Worm (Caenorhabditis elegans) whole organism, late embryonic: ENCODE results near the gene F37C4.8.

Experiments used
- C08G9.2 ChIP-seq: sonication (generic microtip); optimal IDR thresholded peaks from 2 replicates; lab custom pipeline; 2016; ENCODE audit warnings: mild to moderate bottlenecking, missing genetic modification characterization, moderate library complexity, missing compliant biosample characterization
- F13H6.1 ChIP-seq: sonication (generic microtip); optimal IDR thresholded peaks from 2 replicates; lab custom pipeline; 2016; ENCODE audit warnings: missing genetic modification characterization, missing compliant biosample characterization
- Y22D7AL.16 ChIP-seq: sonication (generic microtip); optimal IDR thresholded peaks from 2 replicates; lab custom pipeline; 2016; ENCODE audit warnings: missing genetic modification characterization, missing compliant biosample characterization
- ama-1 ChIP-seq: fragments of 150-350 bp; optimal IDR thresholded peaks from 2 replicates; lab custom pipeline; 2014
- ceh-18 ChIP-seq: sonication (generic microtip); optimal IDR thresholded peaks from 2 replicates; lab custom pipeline; 2016; ENCODE audit warnings: missing genetic modification characterization, missing compliant biosample characterization
- ceh-30 ChIP-seq: fragments of 150-350 bp; optimal IDR thresholded peaks from 2 replicates; lab custom pipeline; 2014; ENCODE audit warnings: missing biosample characterization, missing genetic modification characterization
- ceh-31 ChIP-seq: sonication (generic microtip); optimal IDR thresholded peaks from 2 replicates; lab custom pipeline; 2016; ENCODE audit warnings: missing genetic modification characterization, missing compliant biosample characterization
- ceh-34 ChIP-seq: sonication (generic microtip); optimal IDR thresholded peaks from 2 replicates; lab custom pipeline; 2016; ENCODE audit warnings: mild to moderate bottlenecking, missing genetic modification characterization, missing compliant biosample characterization
- ceh-9 ChIP-seq: sonication (generic microtip); optimal IDR thresholded peaks from 2 replicates; lab custom pipeline; 2016; ENCODE audit warnings: mild to moderate bottlenecking, missing genetic modification characterization, inconsistent platforms, missing compliant biosample characterization
- dmd-4 ChIP-seq: sonication (generic microtip); optimal IDR thresholded peaks from 2 replicates; lab custom pipeline; 2016; ENCODE audit warnings: borderline replicate concordance, missing genetic modification characterization, missing compliant biosample characterization
- dve-1 ChIP-seq: sonication (generic microtip); optimal IDR thresholded peaks from 2 replicates; lab custom pipeline; 2017; ENCODE audit warnings: antibody characterized with exemption, mild to moderate bottlenecking, missing genetic modification characterization, missing compliant biosample characterization
- elt-4 ChIP-seq: sonication (generic microtip); optimal IDR thresholded peaks from 2 replicates; lab custom pipeline; 2016; ENCODE audit warnings: missing genetic modification characterization, missing compliant biosample characterization
- ets-4 ChIP-seq: sonication (generic microtip); optimal IDR thresholded peaks from 2 replicates; lab custom pipeline; 2016; ENCODE audit warnings: missing genetic modification characterization, missing compliant biosample characterization
- fkh-10 ChIP-seq: fragments of 150-350 bp; optimal IDR thresholded peaks from 2 replicates; lab custom pipeline; 2014; ENCODE audit warnings: missing biosample characterization, missing genetic modification reagents, missing genetic modification characterization
- hlh-13 ChIP-seq: fragments of 200-800 bp; sonication (Bioruptor generic); optimal IDR thresholded peaks from 2 replicates; lab custom pipeline; 2018; ENCODE audit warnings: mild to moderate bottlenecking, missing genetic modification characterization, missing compliant biosample characterization
- hlh-30 ChIP-seq: sonication (generic microtip); optimal IDR thresholded peaks from 2 replicates; lab custom pipeline; 2017; ENCODE audit warnings: antibody characterized with exemption, missing genetic modification characterization, missing compliant biosample characterization; ENCODE audit not compliant: insufficient read depth
- hlh-8 ChIP-seq: sonication (generic microtip); optimal IDR thresholded peaks from 2 replicates; lab custom pipeline; 2016; ENCODE audit warnings: missing genotype, missing genetic modification characterization, missing compliant biosample characterization
- lim-6 ChIP-seq: sonication (generic microtip); optimal IDR thresholded peaks from 2 replicates; lab custom pipeline; 2016; ENCODE audit warnings: missing genetic modification characterization, missing compliant biosample characterization
- madf-2 ChIP-seq: sonication (generic microtip); optimal IDR thresholded peaks from 2 replicates; lab custom pipeline; 2017; ENCODE audit warnings: missing genetic modification characterization, missing compliant biosample characterization
- odd-2 ChIP-seq: sonication (generic microtip); optimal IDR thresholded peaks from 2 replicates; lab custom pipeline; 2017; ENCODE audit warnings: antibody characterized with exemption, mild to moderate bottlenecking, missing genetic modification characterization, missing compliant biosample characterization
- pag-3 ChIP-seq: sonication (generic microtip); optimal IDR thresholded peaks from 2 replicates; lab custom pipeline; 2016; ENCODE audit warnings: missing compliant biosample characterization, missing genetic modification characterization, borderline replicate concordance
- pax-1 ChIP-seq: fragments of 150-350 bp; optimal IDR thresholded peaks from 2 replicates; lab custom pipeline; 2014; ENCODE audit warnings: missing biosample characterization, missing genetic modification characterization
- pha-2 ChIP-seq: sonication (generic microtip); optimal IDR thresholded peaks from 2 replicates; lab custom pipeline; 2017; ENCODE audit warnings: mild to moderate bottlenecking, missing genetic modification characterization, missing compliant biosample characterization
- pha-4 ChIP-seq: fragments of 150-350 bp; optimal IDR thresholded peaks from 2 replicates; lab custom pipeline; 2018; ENCODE audit warnings: missing biosample characterization, missing genetic modification reagents, missing genetic modification characterization
- pqm-1 ChIP-seq: sonication (generic microtip); optimal IDR thresholded peaks from 2 replicates; lab custom pipeline; 2016; ENCODE audit warnings: missing genetic modification characterization, missing compliant biosample characterization
- ref-2 ChIP-seq: sonication (generic microtip); optimal IDR thresholded peaks from 2 replicates; lab custom pipeline; 2016; ENCODE audit warnings: missing genetic modification characterization, missing compliant biosample characterization
- sdc-2 ChIP-seq: sonication (generic microtip); optimal IDR thresholded peaks from 2 replicates; lab custom pipeline; 2016; ENCODE audit warnings: missing genotype, missing genetic modification characterization, missing compliant biosample characterization
- sox-4 ChIP-seq: sonication (generic microtip); optimal IDR thresholded peaks from 2 replicates; lab custom pipeline; 2017; ENCODE audit warnings: mild to moderate bottlenecking, missing genetic modification characterization, inconsistent platforms, missing compliant biosample characterization
- unc-3 ChIP-seq, 2 experiments: fragments of 200-800 bp in 1 of 2; sonication (Bioruptor generic) in 1 of 2; sonication (generic microtip) in 1 of 2; conservative IDR thresholded peaks in 1 of 2; optimal IDR thresholded peaks in 1 of 2; 2 replicates each; pipeline versions ENCODE4 v1.3.6 to Lab custom; 2016 to 2022; ENCODE audit warnings: missing compliant biosample characterization in 2 of 2, missing genetic modification characterization in 2 of 2, missing genetic modification reagents in 1 of 2
- unc-42 ChIP-seq: sonication (generic microtip); optimal IDR thresholded peaks from 2 replicates; lab custom pipeline; 2016; ENCODE audit warnings: missing genotype, missing genetic modification characterization, missing compliant biosample characterization
- unc-86 ChIP-seq: sonication (generic microtip); optimal IDR thresholded peaks from 2 replicates; lab custom pipeline; 2016; ENCODE audit warnings: missing genetic modification characterization, missing compliant biosample characterization
- zip-5 ChIP-seq: sonication (generic microtip); optimal IDR thresholded peaks from 2 replicates; lab custom pipeline; 2016; ENCODE audit warnings: missing genetic modification characterization, missing compliant biosample characterization
- ztf-16 ChIP-seq: sonication (generic microtip); optimal IDR thresholded peaks from 2 replicates; lab custom pipeline; 2017; ENCODE audit warnings: missing genetic modification characterization, missing compliant biosample characterization

F37C4.8 gene

DNA sequence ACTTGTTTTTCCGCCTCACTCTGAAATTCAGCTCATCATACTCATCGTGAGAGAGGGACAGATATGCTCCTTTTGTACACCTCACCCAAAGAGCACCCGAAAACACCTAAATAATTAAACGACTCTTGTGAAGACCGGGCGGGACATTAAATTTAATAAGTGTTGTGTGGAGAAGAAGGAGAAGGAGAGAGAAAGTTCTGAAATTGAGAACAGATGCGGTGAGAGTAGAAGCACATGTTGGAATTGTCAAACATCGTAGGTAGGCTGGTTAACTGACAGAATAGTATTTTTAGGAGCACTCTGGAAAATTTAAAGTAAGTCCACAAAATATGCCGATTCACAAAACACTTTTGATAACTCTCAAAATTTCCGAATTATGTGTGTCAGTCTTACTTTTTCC is 27.5 kb downstream of the F37C4.8 start:
- TF ChIP-seq sox-4 (tag; lab: Kevin White, UChicago) (no peak), ama-1 (no peak), unc-86 (tag; lab: Kevin White, UChicago) (no peak), hlh-13 (no peak), sdc-2 (tag; lab: Kevin White, UChicago) (no peak), ets-4 (tag; lab: Kevin White, UChicago) (no peak), ceh-18 (tag; lab: Kevin White, UChicago) (no peak), pha-2 (tag; lab: Kevin White, UChicago) (no peak), pax-1 (no peak)
- TF ChIP-seq, all 69 proteins: peak for 0

- TF ChIP-seq pax-1, result no peak
- TF ChIP-seq unc-3 (GFP tag; conservative IDR thresholded peaks at IDR 0.05; lab: Robert Waterston, UW), result no peak
- TF ChIP-seq unc-3 (tag; optimal IDR thresholded peaks at IDR 0.05; lab: Kevin White, UChicago), result no peak
- no peak for TF ChIP-seq hlh-30
Observed at ce11 chrIV:3848985-3849384, 32.0 kb downstream of the F37C4.8 start.

- TF ChIP-seq unc-42 (tag; lab: Kevin White, UChicago) (peak; percentile 91), Y22D7AL.16 (no peak), ceh-34 (tag; lab: Kevin White, UChicago) (peak; percentile 1), elt-4 (tag; lab: Kevin White, UChicago) (peak; percentile 12)
Observed at ce11 chrIV:3847489-3847888, 33.5 kb downstream of the F37C4.8 start.

- TF ChIP-seq pha-4 (no peak), F13H6.1 (no peak), ztf-16 (no peak)
Observed at ce11 chrIV:3844584-3844983, 36.4 kb downstream of the F37C4.8 start.

DNA sequence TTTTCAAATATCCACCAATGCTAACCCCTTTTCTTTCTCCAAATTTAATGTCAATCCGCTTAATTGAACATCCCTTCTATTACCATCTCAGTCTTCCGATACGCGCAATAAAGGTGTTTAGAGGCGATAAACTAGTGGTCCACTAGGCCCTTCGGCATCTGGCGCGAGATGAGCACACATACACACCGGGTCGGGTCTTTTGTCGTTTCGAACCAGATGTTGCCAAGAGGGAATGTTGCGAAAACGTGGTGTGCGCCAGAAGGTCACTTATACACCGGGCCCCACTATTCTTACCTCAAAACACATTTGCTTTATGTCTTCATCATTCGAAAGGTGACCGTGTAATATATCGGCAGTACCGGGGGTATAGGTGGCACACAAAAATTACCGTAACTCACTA is 37.0 kb downstream of the F37C4.8 start:
- no peak for TF ChIP-seq dmd-4 (tag; lab: Kevin White, UChicago)
- TF ChIP-seq lim-6 (tag; lab: Kevin White, UChicago), result no peak
- peak; percentile 81 for TF ChIP-seq hlh-8 (tag; lab: Kevin White, UChicago)
- TF ChIP-seq, all 69 proteins: peak for 1

DNA sequence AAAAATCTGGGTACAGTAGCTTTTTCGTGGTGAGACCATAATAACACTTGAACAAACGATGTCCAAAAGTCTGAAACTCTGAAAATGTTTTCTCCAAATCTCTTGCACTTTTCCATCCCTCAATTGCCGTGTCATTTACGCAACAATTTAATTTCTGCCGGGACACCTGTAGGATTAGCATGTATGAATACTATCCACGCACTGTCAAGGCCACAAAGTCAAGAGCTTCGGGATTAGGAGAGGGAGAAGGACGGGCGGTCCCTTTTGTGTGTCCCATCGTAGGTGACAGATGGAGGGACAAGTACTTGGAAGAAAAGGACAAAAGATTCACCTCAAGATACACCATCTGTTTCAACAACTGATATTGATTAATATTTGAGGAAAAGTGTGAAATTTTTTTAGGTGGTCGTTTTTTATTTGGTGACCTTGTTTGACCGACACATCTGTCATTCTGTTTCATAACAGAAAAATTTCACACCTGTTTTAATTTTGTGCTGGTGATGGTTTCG is 37.9 kb downstream of the F37C4.8 start:
- TF ChIP-seq odd-2 (no peak), dmd-4 (tag; lab: Kevin White, UChicago) (no peak), Y22D7AL.16 (no peak), dve-1 (tag; lab: Kevin White, UChicago) (no peak), pag-3 (tag; lab: Kevin White, UChicago) (no peak), ztf-16 (no peak), ceh-31 (tag; lab: Kevin White, UChicago) (no peak), ref-2 (tag; lab: Kevin White, UChicago) (no peak), ceh-34 (tag; lab: Kevin White, UChicago) (no peak), zip-5 (tag; lab: Kevin White, UChicago) (no peak), lim-6 (tag; lab: Kevin White, UChicago) (no peak), C08G9.2 (tag; lab: Kevin White, UChicago) (no peak), ceh-30 (tag; lab: Kevin White, UChicago) (no peak), madf-2 (tag; lab: Kevin White, UChicago) (no peak), fkh-10 (GFP tag; lab: Kevin White, UChicago) (no peak)

DNA sequence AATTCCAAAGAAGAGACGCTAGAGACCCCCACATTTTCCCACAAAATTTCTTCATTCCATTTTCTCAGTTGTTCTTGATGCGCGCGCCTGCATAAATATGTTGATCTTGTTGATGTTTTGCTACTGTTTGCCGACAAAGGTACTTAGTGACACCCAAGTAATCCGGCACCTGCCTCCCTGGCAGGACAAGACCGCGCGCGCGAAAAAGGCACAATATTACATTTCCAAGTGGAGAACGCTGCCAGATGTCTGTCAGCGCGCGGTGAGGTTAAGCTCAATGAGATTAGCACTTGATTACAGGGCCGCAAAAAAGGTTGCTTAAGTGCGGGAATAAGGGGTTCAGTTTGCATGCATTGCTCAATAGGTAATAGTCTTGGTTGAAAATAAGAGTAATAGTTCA is 39.4 kb downstream of the F37C4.8 start:
- TF ChIP-seq zip-5 (tag; lab: Kevin White, UChicago) (no peak), ztf-16 (no peak), madf-2 (tag; lab: Kevin White, UChicago) (no peak), unc-42 (tag; lab: Kevin White, UChicago) (peak; percentile 3), pqm-1 (no peak), odd-2 (no peak), ceh-9 (no peak)
- TF ChIP-seq, all 69 proteins: peak for 1
